Fruit fly (Drosophila melanogaster) whole organism, wandering third instar larva: ENCODE data around the gene CG31174.

ENCODE experiments used
- Myc ChIP-seq: fragments of >200 bp; optimal IDR thresholded peaks from 2 replicates; lab custom pipeline; 2017
- dsf ChIP-seq: sonication (Bioruptor generic); optimal IDR thresholded peaks from 2 replicates; lab custom pipeline; 2016; ENCODE audit warnings: missing biosample characterization, missing genetic modification characterization, borderline replicate concordance
- h ChIP-seq: fragments of 200-800 bp; sonication (Bioruptor generic); optimal IDR thresholded peaks from 3 replicates; lab custom pipeline; 2016; ENCODE audit warnings: missing biosample characterization, mild to moderate bottlenecking, missing genetic modification characterization

DNA sequence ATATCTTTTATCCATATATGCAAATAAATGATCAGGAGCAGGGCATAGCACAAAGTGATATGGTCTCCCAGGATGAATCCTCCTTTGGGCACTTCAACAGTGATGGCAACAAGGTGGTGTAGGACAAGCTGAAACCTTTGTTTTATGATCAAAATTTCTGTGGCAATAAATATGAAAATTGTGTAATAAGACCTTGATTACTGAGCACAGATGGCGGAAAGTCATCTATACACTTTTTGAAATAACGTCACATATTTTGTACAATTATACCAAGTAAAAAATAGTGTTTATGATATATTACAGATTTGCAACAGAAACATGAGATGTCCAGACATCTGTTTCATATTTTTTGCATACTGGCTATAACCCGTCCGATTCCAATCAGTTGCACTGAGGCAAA, 11.2 kb upstream of the CG31174 start, which contains the start of gene CG31465:
- TF ChIP-seq dsf (GFP tag; lab: Kevin White, UChicago) (no peak), h (GFP tag; lab: Kevin White, UChicago) (no peak), Myc (lab: Kevin White, UChicago) (no peak)
